Fruit fly (Drosophila melanogaster): Measurements from ENCODE around the gene CG4789.

The CG4789 gene

dm6 chrX:16848978-16849377 lies 48.2 kb downstream of the CG4789 start (continued):
- TF ChIP-seq CG13775 (GFP tag; optimal IDR thresholded peaks at IDR 0.05) = no peak
- TF ChIP-seq Hr3 (GFP tag; optimal IDR thresholded peaks at IDR 0.05) = no peak
- no peak for TF ChIP-seq tap (tag; optimal IDR thresholded peaks at IDR 0.05)
- no peak for TF ChIP-seq TFAM (GFP tag; optimal IDR thresholded peaks at IDR 0.05)
- no peak for TF ChIP-seq CG6854 (GFP tag; optimal IDR thresholded peaks at IDR 0.05)
- TF ChIP-seq sens-2 (GFP tag; IDR thresholded peaks at IDR 0.05) = no peak
- TF ChIP-seq D19B (GFP tag; optimal IDR thresholded peaks at IDR 0.05) = no peak
- TF ChIP-seq sd (tag; optimal IDR thresholded peaks at IDR 0.05) = no peak
- TF ChIP-seq Ptx1 (GFP tag; IDR thresholded peaks at IDR 0.05) = no peak
- peak; percentile 53 for TF ChIP-seq CG10979 (tag; optimal IDR thresholded peaks at IDR 0.05)
- TF ChIP-seq tgo (GFP tag; IDR thresholded peaks at IDR 0.05) = 0 out of 3 replicates have a peak, but pooled peaks have one; percentile 20
- TF ChIP-seq ci (GFP tag; IDR thresholded peaks at IDR 0.05) = 0 out of 3 replicates have a peak, but pooled peaks have one; percentile 33
- no peak for TF ChIP-seq CG13624 (GFP tag; optimal IDR thresholded peaks at IDR 0.05)
- TF ChIP-seq CG9932 (GFP tag; IDR thresholded peaks at IDR 0.05) = no peak
- no peak for TF ChIP-seq Fer3 (tag; optimal IDR thresholded peaks at IDR 0.05)
- TF ChIP-seq ato (GFP tag; IDR thresholded peaks at IDR 0.05; ENCODE audit: partially characterized antibody) = no peak
- TF ChIP-seq twi (tag; optimal IDR thresholded peaks at IDR 0.05) = no peak
- TF ChIP-seq CG6175 (GFP tag; IDR thresholded peaks at IDR 0.05) = no peak
- TF ChIP-seq CG12391 (tag; optimal IDR thresholded peaks at IDR 0.05) = no peak
- TF ChIP-seq Hr51 (GFP tag; optimal IDR thresholded peaks at IDR 0.05) = peak in 1 of 2 experiments; percentile 8
- no peak for TF ChIP-seq CG18476 (GFP tag; optimal IDR thresholded peaks at IDR 0.05)
- TF ChIP-seq CG4820 (GFP tag; optimal IDR thresholded peaks at IDR 0.05) = peak; percentile 1
- no peak for TF ChIP-seq CG10147 (GFP tag; optimal IDR thresholded peaks at IDR 0.05)
- no peak for TF ChIP-seq ewg (GFP tag; optimal IDR thresholded peaks at IDR 0.05)
- TF ChIP-seq CG2120 (GFP tag; optimal IDR thresholded peaks at IDR 0.05) = no peak
- no peak for TF ChIP-seq tx (GFP tag; optimal IDR thresholded peaks at IDR 0.05)
- no peak for TF ChIP-seq Usf (GFP tag; optimal IDR thresholded peaks at IDR 0.05)
- TF ChIP-seq CG17568 (GFP tag; optimal IDR thresholded peaks at IDR 0.05) = no peak
- no peak for TF ChIP-seq E2f1 (GFP tag; IDR thresholded peaks at IDR 0.05)
- TF ChIP-seq stwl (tag; optimal IDR thresholded peaks at IDR 0.05) = no peak
- no peak for TF ChIP-seq Sin3A (optimal IDR thresholded peaks at IDR 0.05)
- TF ChIP-seq Oaz (GFP tag; IDR thresholded peaks at IDR 0.05) = no peak
- no peak for TF ChIP-seq CG2199 (GFP tag; IDR thresholded peaks at IDR 0.05)
- no peak for TF ChIP-seq CG31388 (GFP tag; optimal IDR thresholded peaks at IDR 0.05)
- no peak for TF ChIP-seq chn (GFP tag; optimal IDR thresholded peaks at IDR 0.05)
- TF ChIP-seq wor (GFP tag; IDR thresholded peaks at IDR 0.05) = no peak
- TF ChIP-seq insv (GFP tag; optimal IDR thresholded peaks at IDR 0.05) = no peak
- no peak for TF ChIP-seq Opbp (GFP tag; IDR thresholded peaks at IDR 0.05; ENCODE audit: partially characterized antibody)
- no peak for TF ChIP-seq CG2875 (GFP tag; optimal IDR thresholded peaks at IDR 0.05)
- TF ChIP-seq klu (GFP tag; IDR thresholded peaks at IDR 0.05) = no peak
- TF ChIP-seq Deaf1 (tag; optimal IDR thresholded peaks at IDR 0.05) = no peak
- no peak for TF ChIP-seq HLH4C (GFP tag; IDR thresholded peaks at IDR 0.05; ENCODE audit: partially characterized antibody)
- TF ChIP-seq CG12155 (GFP tag; optimal IDR thresholded peaks at IDR 0.05) = no peak
- no peak for TF ChIP-seq dm (GFP tag; optimal IDR thresholded peaks at IDR 0.05)
- no peak for TF ChIP-seq Bgb (GFP tag; IDR thresholded peaks at IDR 0.05; ENCODE audit: partially characterized antibody)
- TF ChIP-seq CG33213 (GFP tag; optimal IDR thresholded peaks at IDR 0.05) = no peak
- TF ChIP-seq caup (GFP tag; optimal IDR thresholded peaks at IDR 0.05; ENCODE audit: severe bottlenecking) = no peak
- TF ChIP-seq onecut (GFP tag; IDR thresholded peaks at IDR 0.05) = no peak
- no peak for TF ChIP-seq CG3407 (GFP tag; optimal IDR thresholded peaks at IDR 0.05)
- TF ChIP-seq MTF-1 (GFP tag; optimal IDR thresholded peaks at IDR 0.05; ENCODE audit: borderline replicate concordance) = no peak
- peak; percentile 6 for TF ChIP-seq CG18262 (tag; optimal IDR thresholded peaks at IDR 0.05)
- no peak for TF ChIP-seq ro (GFP tag; IDR thresholded peaks at IDR 0.05)

Measured in whole organism, embryonic.